Fruit fly (Drosophila melanogaster): ENCODE results near the gene rg.

Gene rg

dm6 chrX:5093924-5094323 is 8.4 kb downstream of the rg start (continued):
- TF ChIP-seq esg (GFP tag; conservative IDR thresholded peaks at IDR 0.05), result peak; percentile 62; the same call in 1 of the 2 replicates
- peak; percentile 9 for TF ChIP-seq CG9876 (GFP tag; optimal IDR thresholded peaks at IDR 0.05)
- TF ChIP-seq en (GFP tag; optimal IDR thresholded peaks at IDR 0.05), result no peak
- peak; percentile 34 for TF ChIP-seq CG6765 (GFP tag; optimal IDR thresholded peaks at IDR 0.05)
- TF ChIP-seq CG1529 (GFP tag; optimal IDR thresholded peaks at IDR 0.05), result peak; percentile 49
- TF ChIP-seq jumu (GFP tag; optimal IDR thresholded peaks at IDR 0.05), result peak; percentile 54
- no peak for TF ChIP-seq Dip3 (GFP tag; optimal IDR thresholded peaks at IDR 0.05)
- peak; percentile 43 for TF ChIP-seq Nf-YB (GFP tag; optimal IDR thresholded peaks at IDR 0.05)
- TF ChIP-seq NC2α (GFP tag; optimal IDR thresholded peaks at IDR 0.05), result no peak
- TF ChIP-seq usp (GFP tag; optimal IDR thresholded peaks at IDR 0.05), result no peak
- TF ChIP-seq CG14860 (GFP tag; IDR thresholded peaks at IDR 0.05; ENCODE audit: partially characterized antibody), result no peak
- peak in 1 of 2 experiments; percentile 24 for TF ChIP-seq Hr78 (GFP tag; optimal IDR thresholded peaks at IDR 0.05)
- TF ChIP-seq CG4820 (GFP tag; optimal IDR thresholded peaks at IDR 0.05), result peak; percentile 65
- peak; percentile 73 for TF ChIP-seq CG10979 (tag; optimal IDR thresholded peaks at IDR 0.05)
- TF ChIP-seq Dbx (GFP tag; IDR thresholded peaks at IDR 0.05), result peak; percentile 49; the same call in 1 of the 3 replicates
- TF ChIP-seq CG33213 (GFP tag; optimal IDR thresholded peaks at IDR 0.05), result no peak
- TF ChIP-seq CG10565 (GFP tag; optimal IDR thresholded peaks at IDR 0.05), result no peak
- TF ChIP-seq D19B (GFP tag; optimal IDR thresholded peaks at IDR 0.05), result peak; percentile 52
- 0 out of 3 replicates have a peak, but pooled peaks have one; percentile 39 for TF ChIP-seq Optix (GFP tag; IDR thresholded peaks at IDR 0.05)
- TF ChIP-seq CG6689 (GFP tag; IDR thresholded peaks at IDR 0.05), result peak; percentile 80
- peak; percentile 45 for TF ChIP-seq slp2 (GFP tag; optimal IDR thresholded peaks at IDR 0.05)
- TF ChIP-seq Oli (tag; optimal IDR thresholded peaks at IDR 0.05), result peak; percentile 71
- TF ChIP-seq Tbp (GFP tag; optimal IDR thresholded peaks at IDR 0.05), result no peak
- TF ChIP-seq CG17802 (tag; optimal IDR thresholded peaks at IDR 0.05), result peak; percentile 16
- TF ChIP-seq Hey (tag; optimal IDR thresholded peaks at IDR 0.05), result peak; percentile 0
- TF ChIP-seq sna (GFP tag; IDR thresholded peaks at IDR 0.05; ENCODE audit: partially characterized antibody), result no peak
- TF ChIP-seq dysf (GFP tag; IDR thresholded peaks at IDR 0.05), result peak; percentile 79
- no peak for TF ChIP-seq chinmo (GFP tag; IDR thresholded peaks at IDR 0.05; ENCODE audit: partially characterized antibody)
- peak; percentile 67 for TF ChIP-seq CG15601 (tag; optimal IDR thresholded peaks at IDR 0.05)
- peak; percentile 10 for TF ChIP-seq CG18011 (GFP tag; optimal IDR thresholded peaks at IDR 0.05)
- peak; percentile 79 for TF ChIP-seq slbo (GFP tag; IDR thresholded peaks at IDR 0.05)
- no peak for TF ChIP-seq CG10321 (GFP tag; IDR thresholded peaks at IDR 0.05)
- TF ChIP-seq Elba2 (GFP tag; optimal IDR thresholded peaks at IDR 0.05), result no peak
- no peak for TF ChIP-seq grn (GFP tag; optimal IDR thresholded peaks at IDR 0.05)
- TF ChIP-seq CG8765 (GFP tag; IDR thresholded peaks at IDR 0.05), result no peak
- no peak for TF ChIP-seq CG3838 (GFP tag; optimal IDR thresholded peaks at IDR 0.05)
- peak; percentile 67 for TF ChIP-seq cwo (GFP tag; optimal IDR thresholded peaks at IDR 0.05)
- TF ChIP-seq Jarid2 (GFP tag; optimal IDR thresholded peaks at IDR 0.05), result peak; percentile 46
- peak; percentile 49 for TF ChIP-seq repo (GFP tag; optimal IDR thresholded peaks at IDR 0.05)
- peak; percentile 70 for TF ChIP-seq Dek (tag; optimal IDR thresholded peaks at IDR 0.05)
- peak; percentile 81 for TF ChIP-seq Xrp1 (GFP tag; IDR thresholded peaks at IDR 0.05)
- TF ChIP-seq CG13894 (tag; optimal IDR thresholded peaks at IDR 0.05), result peak; percentile 36
- TF ChIP-seq Hr39 (optimal IDR thresholded peaks at IDR 0.05), result no peak
- peak; percentile 71 for TF ChIP-seq nmo (GFP tag; optimal IDR thresholded peaks at IDR 0.05)
- peak; percentile 40; the same call in 1 of the 2 replicates for TF ChIP-seq CG11085 (GFP tag; IDR thresholded peaks at IDR 0.05)
- peak; percentile 69 for TF ChIP-seq CG6854 (GFP tag; optimal IDR thresholded peaks at IDR 0.05)
- no peak for TF ChIP-seq CG2116 (GFP tag; optimal IDR thresholded peaks at IDR 0.05)
- peak; percentile 20 for TF ChIP-seq Deaf1 (tag; optimal IDR thresholded peaks at IDR 0.05)
- TF ChIP-seq CG17612 (GFP tag; IDR thresholded peaks at IDR 0.05), result no peak
- TF ChIP-seq CG8924 (tag; optimal IDR thresholded peaks at IDR 0.05), result peak; percentile 68
- peak; percentile 40 for TF ChIP-seq CG13624 (GFP tag; optimal IDR thresholded peaks at IDR 0.05)

Data from whole organism, embryonic.